Worm (Caenorhabditis elegans): ENCODE data around the gene pfd-5.

Gene pfd-5

ce11 chrIII:7203130-7203775, 4.6 kb upstream of the pfd-5 start (continued):
- TF ChIP-seq elt-2 (tag; optimal IDR thresholded peaks at IDR 0.05) (no peak), egl-13 (tag; optimal IDR thresholded peaks at IDR 0.05) (no peak), zip-4 (GFP tag; optimal IDR thresholded peaks at IDR 0.05) (no peak), unc-130 (tag; optimal IDR thresholded peaks at IDR 0.05) (no peak), ets-5 (GFP tag; IDR thresholded peaks at IDR 0.05) (no peak), sup-37 (GFP tag; optimal IDR thresholded peaks at IDR 0.05) (no peak), jun-1 (tag; optimal IDR thresholded peaks at IDR 0.05) (no peak), hpl-2 (GFP tag; optimal IDR thresholded peaks at IDR 0.05) (no peak), ceh-90 (tag; optimal IDR thresholded peaks at IDR 0.05) (no peak), lin-35 (GFP tag; optimal IDR thresholded peaks at IDR 0.05) (peak in 1 of 2 experiments; percentile 52), sptf-1 (tag; optimal IDR thresholded peaks at IDR 0.05) (no peak), nhr-85 (tag) (peak; percentile 89), aly-2 (tag; optimal IDR thresholded peaks at IDR 0.05) (no peak), snu-23 (GFP tag; optimal IDR thresholded peaks at IDR 0.05) (peak; percentile 56), alr-1 (tag; optimal IDR thresholded peaks at IDR 0.05; ENCODE audit: borderline replicate concordance) (no peak), lir-3 (tag; optimal IDR thresholded peaks at IDR 0.05; ENCODE audit: poor library complexity) (no peak), F16B12.6 (tag; optimal IDR thresholded peaks at IDR 0.05) (no peak), pag-3 (tag; optimal IDR thresholded peaks at IDR 0.05; ENCODE audit: borderline replicate concordance, insufficient read depth) (no peak), hlh-17 (GFP tag; optimal IDR thresholded peaks at IDR 0.05; ENCODE audit: borderline replicate concordance) (no peak), dpl-1 (GFP tag; optimal IDR thresholded peaks at IDR 0.05) (peak in 1 of 3 experiments; percentile 5), isw-1 (GFP tag; IDR thresholded peaks at IDR 0.05) (no peak), lin-39 (tag; optimal IDR thresholded peaks at IDR 0.05) (no peak), nhr-19 (GFP tag; conservative IDR thresholded peaks at IDR 0.05) (peak; percentile 30), ces-1 (GFP tag; optimal IDR thresholded peaks at IDR 0.05) (no peak), nhr-237 (tag; optimal IDR thresholded peaks at IDR 0.05) (no peak), sox-4 (tag; optimal IDR thresholded peaks at IDR 0.05) (no peak), swsn-7 (tag; optimal IDR thresholded peaks at IDR 0.05) (no peak), mab-9 (GFP tag; IDR thresholded peaks at IDR 0.05) (no peak), blmp-1 (tag; optimal IDR thresholded peaks at IDR 0.05) (peak; percentile 89), aha-1 (tag; optimal IDR thresholded peaks at IDR 0.05) (no peak), nhr-90 (tag; optimal IDR thresholded peaks at IDR 0.05; ENCODE audit: poor library complexity) (peak; percentile 36), unc-86 (tag; optimal IDR thresholded peaks at IDR 0.05) (no peak), skn-1 (tag; optimal IDR thresholded peaks at IDR 0.05) (no peak), fos-1 (tag; optimal IDR thresholded peaks at IDR 0.05) (no peak), lin-13 (GFP tag; optimal IDR thresholded peaks at IDR 0.05) (no peak), snpc-4 (tag; optimal IDR thresholded peaks at IDR 0.05) (no peak), C04F5.9 (tag; optimal IDR thresholded peaks at IDR 0.05) (no peak), unc-30 (tag; optimal IDR thresholded peaks at IDR 0.05) (no peak), lin-14 (GFP tag; optimal IDR thresholded peaks at IDR 0.05) (peak; percentile 57), unc-62 (GFP tag; optimal IDR thresholded peaks at IDR 0.05) (no peak), xbp-1 (tag; optimal IDR thresholded peaks at IDR 0.05) (no peak), nhr-76 (tag; optimal IDR thresholded peaks at IDR 0.05) (no peak), fkh-8 (tag; optimal IDR thresholded peaks at IDR 0.05) (no peak), rnt-1 (tag; optimal IDR thresholded peaks at IDR 0.05) (no peak), fkh-10 (GFP tag; optimal IDR thresholded peaks at IDR 0.05) (no peak), zag-1 (tag; optimal IDR thresholded peaks at IDR 0.05) (no peak), C16A3.4 (tag; optimal IDR thresholded peaks at IDR 0.05) (no peak), tbx-2 (tag; optimal IDR thresholded peaks at IDR 0.05) (peak; percentile 36), fkh-4 (tag; optimal IDR thresholded peaks at IDR 0.05; ENCODE audit: borderline replicate concordance) (no peak), ceh-82 (tag; optimal IDR thresholded peaks at IDR 0.05) (no peak), efl-1 (optimal IDR thresholded peaks at IDR 0.05) (peak in 1 of 2 experiments; percentile 8), efl-1 (GFP tag; optimal IDR thresholded peaks at IDR 0.05 in 1 of 2) (peak in 1 of 2 experiments; percentile 87), mdl-1 (tag; optimal IDR thresholded peaks at IDR 0.05) (no peak)

All from whole organism, L1 larva.